Worm (Caenorhabditis elegans) whole organism, young adult: Measurements from ENCODE around the gene fbxb-104.

Experiments used
- T07F8.4 ChIP-seq: sonication (generic microtip); optimal IDR thresholded peaks from 2 replicates; lab custom pipeline; 2016; ENCODE audit warnings: mild to moderate bottlenecking, missing genetic modification characterization, moderate library complexity, missing compliant biosample characterization
- ama-1 ChIP-seq, 3 experiments: fragments of 150-350 bp in 1 of 3; sonication (generic microtip) in 2 of 3; optimal IDR thresholded peaks; 2 replicates each; lab custom pipeline; 2014 to 2018; ENCODE audit warnings: missing biosample characterization in 2 of 3, missing genetic modification characterization in 2 of 3, missing genetic modification reagents in 2 of 3
- ceh-58 ChIP-seq: fragments of 200-800 bp; sonication (Bioruptor generic); IDR thresholded peaks from 2 replicates; pipeline ENCODE4 v1.3.6; 2022; ENCODE audit warnings: missing genetic modification characterization, missing compliant biosample characterization
- hsf-1 ChIP-seq: fragments of 200-800 bp; sonication (Bioruptor generic); IDR thresholded peaks from 2 replicates; pipeline ENCODE4 v1.3.6; 2022; ENCODE audit warnings: missing genetic modification reagents, missing genetic modification characterization, missing compliant biosample characterization
- lin-40 ChIP-seq: sonication (generic microtip); optimal IDR thresholded peaks from 2 replicates; lab custom pipeline; 2016; ENCODE audit warnings: missing genetic modification characterization, mild to moderate bottlenecking, missing compliant biosample characterization, missing genotype, missing genetic modification reagents
- pha-4 ChIP-seq: fragments of 150-350 bp; sonication (generic microtip); optimal IDR thresholded peaks from 2 replicates; lab custom pipeline; 2014; ENCODE audit warnings: missing biosample characterization, missing genetic modification reagents, missing genetic modification characterization
- unc-62 ChIP-seq: fragments of 150-350 bp; optimal IDR thresholded peaks from 2 replicates; lab custom pipeline; 2014; ENCODE audit warnings: missing biosample characterization, missing genetic modification reagents, missing genetic modification characterization
- ztf-18 ChIP-seq: sonication (generic microtip); optimal IDR thresholded peaks from 2 replicates; lab custom pipeline; 2016; ENCODE audit warnings: missing genotype, mild to moderate bottlenecking, missing genetic modification characterization, missing compliant biosample characterization

DNA sequence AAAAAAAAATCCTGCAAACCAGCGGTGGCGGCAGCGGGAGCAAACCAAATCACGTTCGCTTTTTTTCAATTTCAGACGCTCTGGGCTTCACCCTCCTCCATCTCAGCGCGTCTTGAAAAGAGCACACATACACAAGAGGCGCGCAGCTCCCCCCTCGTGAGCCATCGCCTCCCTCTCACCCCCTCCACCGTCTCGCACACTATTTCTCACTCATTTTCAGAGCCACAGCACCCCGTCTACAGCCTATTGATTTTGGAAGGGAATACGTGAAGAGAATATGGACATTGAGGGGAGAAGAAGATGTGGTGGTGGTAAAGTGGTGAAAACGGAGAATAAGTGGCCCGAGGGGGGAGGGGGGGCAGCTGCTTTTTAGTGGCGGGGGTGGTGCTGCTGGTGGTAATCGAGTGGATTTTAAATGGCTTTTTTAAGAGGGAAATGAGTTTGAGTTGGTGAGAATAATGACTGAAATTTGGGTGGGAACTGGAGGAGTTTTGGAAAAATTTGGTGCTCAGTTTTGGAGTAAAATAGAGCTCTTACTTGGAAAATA lies 48.8 kb downstream of the fbxb-104 start:
- TF ChIP-seq hsf-1 (GFP tag; lab: Robert Waterston, UW) (no peak), T07F8.4 (no peak), unc-62 (GFP tag; lab: Kevin White, UChicago) (no peak), ama-1 (optimal IDR thresholded peaks at IDR 0.05; lab: Kevin White, UChicago) (no peak), ama-1 (GFP tag; optimal IDR thresholded peaks at IDR 0.05; lab: Kevin White, UChicago) (no peak), ztf-18 (tag; lab: Kevin White, UChicago) (no peak), ceh-58 (GFP tag; lab: Robert Waterston, UW) (no peak), pha-4 (tag; lab: Kevin White, UChicago) (no peak), lin-40 (tag; lab: Kevin White, UChicago) (no peak)
